Worm (Caenorhabditis elegans) whole organism, L3 larva: Measurements from ENCODE around the gene C16C8.9.

Source experiments
- nhr-28 ChIP-seq: fragments of 150-350 bp; optimal IDR thresholded peaks from 2 replicates; lab custom pipeline; 2014; ENCODE audit warnings: missing biosample characterization, missing genetic modification characterization
- nhr-77 ChIP-seq: fragments of 150-350 bp; optimal IDR thresholded peaks from 2 replicates; lab custom pipeline; 2014; ENCODE audit warnings: missing biosample characterization, missing genetic modification characterization
- tbx-2 ChIP-seq: sonication (generic microtip); optimal IDR thresholded peaks from 2 replicates; lab custom pipeline; 2016; ENCODE audit warnings: mild to moderate bottlenecking, missing genetic modification characterization, missing compliant biosample characterization
- ztf-11 ChIP-seq: fragments of 150-350 bp; optimal IDR thresholded peaks from 2 replicates; lab custom pipeline; 2014; ENCODE audit warnings: missing biosample characterization, missing genetic modification characterization
- ztf-4 ChIP-seq: fragments of 150-350 bp; optimal IDR thresholded peaks from 2 replicates; lab custom pipeline; 2014; ENCODE audit warnings: missing biosample characterization, missing genetic modification characterization

DNA sequence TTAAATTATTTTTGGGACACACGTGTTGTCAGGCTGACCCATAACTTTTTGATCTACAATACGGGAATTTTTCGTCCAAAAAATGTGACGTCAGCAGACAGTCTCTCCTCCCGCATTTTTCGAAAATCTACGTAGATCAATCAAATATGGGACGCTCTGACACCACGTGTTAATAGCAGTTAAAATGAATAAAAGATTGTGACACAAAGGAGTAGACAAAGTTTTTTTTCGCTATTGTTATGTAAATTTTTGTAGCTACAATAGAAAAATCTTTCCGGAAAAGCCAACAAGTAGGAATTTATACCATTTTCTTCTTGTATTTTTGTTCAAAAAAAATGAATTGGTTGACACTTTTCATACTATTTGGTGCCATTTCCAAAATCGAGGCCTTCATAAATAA, 21.6 kb downstream of the C16C8.9 start, which contains the start of gene C16C8.27:
- TF ChIP-seq ztf-4 (tag; lab: Kevin White, UChicago), result no peak
- no peak for TF ChIP-seq nhr-28
- no peak for TF ChIP-seq tbx-2 (tag; lab: Kevin White, UChicago)
- TF ChIP-seq ztf-11, result no peak
- TF ChIP-seq nhr-77 (tag; lab: Kevin White, UChicago), result no peak
